Worm (Caenorhabditis elegans) whole organism, young adult: ENCODE data around the gene D2096.9.

Experiments
- B0019.2 ChIP-seq: fragments of 200-800 bp; sonication (Bioruptor generic); conservative IDR thresholded peaks from 2 replicates; pipeline ENCODE4 v1.3.6; 2022; ENCODE audit warnings: missing genetic modification reagents, missing genetic modification characterization, missing compliant biosample characterization
- B0261.1 ChIP-seq: sonication (generic microtip); optimal IDR thresholded peaks from 2 replicates; lab custom pipeline; 2016; ENCODE audit warnings: mild to moderate bottlenecking, missing genetic modification characterization, moderate library complexity, missing compliant biosample characterization
- C17E4.6 ChIP-seq: fragments of 200-800 bp; sonication (Bioruptor generic); IDR thresholded peaks from 2 replicates; pipeline ENCODE4 v1.3.6; 2022; ENCODE audit warnings: missing genetic modification reagents, missing genetic modification characterization, missing compliant biosample characterization
- F33H1.4 ChIP-seq: fragments of 200-800 bp; sonication (Bioruptor generic); IDR thresholded peaks from 2 replicates; pipeline ENCODE4 v1.3.6; 2022; ENCODE audit warnings: missing genetic modification reagents, missing genetic modification characterization, missing compliant biosample characterization
- F39B2.1 ChIP-seq: fragments of 200-800 bp; sonication (Bioruptor generic); IDR thresholded peaks from 2 replicates; pipeline ENCODE4 v1.3.6; 2022; ENCODE audit warnings: missing genetic modification reagents, missing genetic modification characterization, missing compliant biosample characterization
- F55B11.4 ChIP-seq: sonication (generic microtip); optimal IDR thresholded peaks from 2 replicates; lab custom pipeline; 2016; ENCODE audit warnings: missing compliant biosample characterization, missing genetic modification characterization, borderline replicate concordance; ENCODE audit not compliant: insufficient read depth
- Y53F4B.3 ChIP-seq: fragments of 200-800 bp; sonication (Bioruptor generic); IDR thresholded peaks from 2 replicates; pipeline ENCODE4 v1.3.6; 2022; ENCODE audit warnings: missing genetic modification reagents, missing genetic modification characterization, missing compliant biosample characterization
- Y53G8AR.9 ChIP-seq: fragments of 200-800 bp; sonication (Bioruptor generic); conservative IDR thresholded peaks from 2 replicates; pipeline ENCODE4 v1.3.6; 2022; ENCODE audit warnings: missing genetic modification reagents, missing genetic modification characterization, missing compliant biosample characterization
- Y56A3A.18 ChIP-seq: fragments of 200-800 bp; sonication (Bioruptor generic); IDR thresholded peaks from 2 replicates; pipeline ENCODE4 v1.3.6; 2022; ENCODE audit warnings: missing genetic modification reagents, missing genetic modification characterization, missing compliant biosample characterization
- Y79H2A.3 ChIP-seq: fragments of 200-800 bp; sonication (Bioruptor generic); conservative IDR thresholded peaks from 2 replicates; pipeline ENCODE4 v1.3.6; 2022; ENCODE audit warnings: missing genetic modification reagents, missing genetic modification characterization, missing compliant biosample characterization
- ZK185.1 ChIP-seq: sonication (generic microtip); optimal IDR thresholded peaks from 2 replicates; lab custom pipeline; 2016; ENCODE audit warnings: mild to moderate bottlenecking, missing genetic modification characterization, missing compliant biosample characterization; ENCODE audit not compliant: poor library complexity, severe bottlenecking
- akir-1 ChIP-seq: fragments of 200-800 bp; sonication (Bioruptor generic); optimal IDR thresholded peaks from 2 replicates; lab custom pipeline; 2018; ENCODE audit warnings: mild to moderate bottlenecking, missing genetic modification characterization, moderate library complexity, missing compliant biosample characterization
- attf-6 ChIP-seq: fragments of 200-800 bp; sonication (Bioruptor generic); IDR thresholded peaks from 2 replicates; pipeline ENCODE4 v1.3.6; 2022; ENCODE audit warnings: missing genetic modification reagents, missing genetic modification characterization, missing compliant biosample characterization
- cebp-1 ChIP-seq, 2 experiments: fragments of 200-800 bp in 1 of 2; sonication (Bioruptor generic) in 1 of 2; sonication (generic microtip) in 1 of 2; IDR thresholded peaks in 1 of 2; optimal IDR thresholded peaks in 1 of 2; 2 replicates each; pipeline versions ENCODE4 v1.3.6 to Lab custom; 2017 to 2022; ENCODE audit warnings: missing compliant biosample characterization in 2 of 2, missing genetic modification characterization in 2 of 2, mild to moderate bottlenecking in 1 of 2, missing genetic modification reagents in 1 of 2, moderate library complexity in 1 of 2
- ceh-100 ChIP-seq: fragments of 200-800 bp; sonication (Bioruptor generic); IDR thresholded peaks from 2 replicates; pipeline ENCODE4 v1.3.6; 2022; ENCODE audit warnings: missing genetic modification reagents, missing genetic modification characterization, missing compliant biosample characterization
- die-1 ChIP-seq: sonication (generic microtip); optimal IDR thresholded peaks from 2 replicates; lab custom pipeline; 2016; ENCODE audit warnings: missing genotype, mild to moderate bottlenecking, missing genetic modification characterization, missing compliant biosample characterization
- dox-1 ChIP-seq: fragments of 200-800 bp; sonication (Bioruptor generic); IDR thresholded peaks from 2 replicates; pipeline ENCODE4 v1.3.6; 2022; ENCODE audit warnings: missing genetic modification reagents, missing genetic modification characterization, missing compliant biosample characterization
- egl-44 ChIP-seq: fragments of 200-800 bp; sonication (Bioruptor generic); IDR thresholded peaks from 2 replicates; pipeline ENCODE4 v1.3.6; 2022; ENCODE audit warnings: missing genetic modification reagents, missing genetic modification characterization, missing compliant biosample characterization
- fkh-3 ChIP-seq: sonication (generic microtip); optimal IDR thresholded peaks from 2 replicates; lab custom pipeline; 2016; ENCODE audit warnings: mild to moderate bottlenecking, missing genetic modification characterization, missing compliant biosample characterization
- hmg-20 ChIP-seq: fragments of 200-800 bp; sonication (Bioruptor generic); IDR thresholded peaks from 2 replicates; pipeline ENCODE4 v1.3.6; 2022; ENCODE audit warnings: missing genetic modification reagents, missing genetic modification characterization, missing compliant biosample characterization
- hrde-1 ChIP-seq: sonication (generic microtip); optimal IDR thresholded peaks from 2 replicates; lab custom pipeline; 2016; ENCODE audit warnings: missing genetic modification characterization, mild to moderate bottlenecking, missing compliant biosample characterization, moderate library complexity, missing genotype, missing genetic modification reagents, borderline replicate concordance
- let-607 ChIP-seq, 2 experiments: fragments of 200-800 bp in 1 of 2; sonication (Bioruptor generic) in 1 of 2; sonication (generic microtip) in 1 of 2; optimal IDR thresholded peaks; 2 replicates each; lab custom pipeline; 2016 to 2018; ENCODE audit warnings: mild to moderate bottlenecking in 2 of 2, missing compliant biosample characterization in 2 of 2, missing genetic modification characterization in 2 of 2, moderate library complexity in 2 of 2, missing genotype in 1 of 2
- lsl-1 ChIP-seq: fragments of 200-800 bp; sonication (Bioruptor generic); optimal IDR thresholded peaks from 2 replicates; lab custom pipeline; 2018; ENCODE audit warnings: mild to moderate bottlenecking, missing genetic modification characterization, moderate library complexity, missing compliant biosample characterization
- madf-3 ChIP-seq: fragments of 200-800 bp; sonication (Bioruptor generic); IDR thresholded peaks from 2 replicates; pipeline ENCODE4 v1.3.6; 2022; ENCODE audit warnings: missing genetic modification reagents, missing genetic modification characterization, missing compliant biosample characterization
- madf-8 ChIP-seq: fragments of 200-800 bp; sonication (Bioruptor generic); conservative IDR thresholded peaks from 2 replicates; pipeline ENCODE4 v1.3.6; 2022; ENCODE audit warnings: missing genetic modification reagents, missing genetic modification characterization, missing compliant biosample characterization
- mcd-1 ChIP-seq: fragments of 200-800 bp; sonication (Bioruptor generic); IDR thresholded peaks from 2 replicates; pipeline ENCODE4 v1.3.6; 2022; ENCODE audit warnings: missing genetic modification reagents, missing genetic modification characterization, missing compliant biosample characterization
- nfyb-1 ChIP-seq: fragments of 200-800 bp; sonication (Bioruptor generic); IDR thresholded peaks from 2 replicates; pipeline ENCODE4 v1.3.6; 2022; ENCODE audit warnings: missing genetic modification reagents, missing genetic modification characterization, missing compliant biosample characterization
- nhr-80 ChIP-seq: sonication (generic microtip); optimal IDR thresholded peaks from 2 replicates; lab custom pipeline; 2016; ENCODE audit warnings: missing genetic modification characterization, missing compliant biosample characterization
- nhr-90 ChIP-seq: sonication (generic microtip); optimal IDR thresholded peaks from 2 replicates; lab custom pipeline; 2016; ENCODE audit warnings: missing genotype, mild to moderate bottlenecking, missing genetic modification characterization, missing compliant biosample characterization
- rcor-1 ChIP-seq: fragments of 200-800 bp; sonication (Bioruptor generic); IDR thresholded peaks from 2 replicates; pipeline ENCODE4 v1.3.6; 2022; ENCODE audit warnings: missing genetic modification reagents, missing genetic modification characterization, missing compliant biosample characterization
- sdz-38 ChIP-seq: sonication (generic microtip); optimal IDR thresholded peaks from 2 replicates; lab custom pipeline; 2016; ENCODE audit warnings: missing genotype, missing genetic modification characterization, missing compliant biosample characterization
- sea-2 ChIP-seq: fragments of 200-800 bp; sonication (Bioruptor generic); IDR thresholded peaks from 2 replicates; pipeline ENCODE4 v1.3.6; 2022; ENCODE audit warnings: missing genetic modification characterization, missing compliant biosample characterization
- snpc-1.1 ChIP-seq: sonication (generic microtip); optimal IDR thresholded peaks from 2 replicates; lab custom pipeline; 2017; ENCODE audit warnings: missing genetic modification characterization, mild to moderate bottlenecking, missing compliant biosample characterization, antibody characterized with exemption, moderate library complexity, missing genotype, missing genetic modification reagents; ENCODE audit not compliant: insufficient read depth
- somi-1 ChIP-seq: fragments of 200-800 bp; sonication (Bioruptor generic); optimal IDR thresholded peaks from 2 replicates; lab custom pipeline; 2018; ENCODE audit warnings: mild to moderate bottlenecking, missing genetic modification characterization, missing compliant biosample characterization
- tbx-9 ChIP-seq: sonication (generic microtip); optimal IDR thresholded peaks from 2 replicates; lab custom pipeline; 2016; ENCODE audit warnings: borderline replicate concordance, missing genetic modification characterization, inconsistent platforms, missing compliant biosample characterization
- unc-130 ChIP-seq: sonication (generic microtip); optimal IDR thresholded peaks from 2 replicates; lab custom pipeline; 2016; ENCODE audit warnings: missing genetic modification reagents, missing genetic modification characterization, missing compliant biosample characterization
- xnd-1 ChIP-seq: sonication (generic microtip); optimal IDR thresholded peaks from 2 replicates; lab custom pipeline; 2016; ENCODE audit warnings: missing genotype, missing genetic modification reagents, missing genetic modification characterization, missing compliant biosample characterization
- zim-3 ChIP-seq: sonication (generic microtip); optimal IDR thresholded peaks from 2 replicates; lab custom pipeline; 2017; ENCODE audit warnings: mild to moderate bottlenecking, missing genetic modification characterization, moderate library complexity, missing compliant biosample characterization
- ztf-22 ChIP-seq: fragments of 200-800 bp; sonication (Bioruptor generic); optimal IDR thresholded peaks from 2 replicates; lab custom pipeline; 2018; ENCODE audit warnings: mild to moderate bottlenecking, missing genetic modification characterization, moderate library complexity, missing compliant biosample characterization
- ztf-25 ChIP-seq: fragments of 200-800 bp; sonication (Bioruptor generic); IDR thresholded peaks from 2 replicates; pipeline ENCODE4 v1.3.6; 2022; ENCODE audit warnings: missing genetic modification reagents, missing genetic modification characterization, missing compliant biosample characterization
- ztf-26 ChIP-seq: sonication (generic microtip); optimal IDR thresholded peaks from 2 replicates; lab custom pipeline; 2017; ENCODE audit warnings: missing genetic modification characterization, missing compliant biosample characterization
- ztf-28 ChIP-seq: fragments of 200-800 bp; sonication (Bioruptor generic); IDR thresholded peaks from 2 replicates; pipeline ENCODE4 v1.3.6; 2022; ENCODE audit warnings: missing genetic modification reagents, missing genetic modification characterization, missing compliant biosample characterization
- ztf-6 ChIP-seq: fragments of 200-800 bp; sonication (Bioruptor generic); IDR thresholded peaks from 2 replicates; pipeline ENCODE4 v1.3.6; 2022; ENCODE audit warnings: missing genetic modification reagents, missing genetic modification characterization, missing compliant biosample characterization

Gene D2096.9

DNA sequence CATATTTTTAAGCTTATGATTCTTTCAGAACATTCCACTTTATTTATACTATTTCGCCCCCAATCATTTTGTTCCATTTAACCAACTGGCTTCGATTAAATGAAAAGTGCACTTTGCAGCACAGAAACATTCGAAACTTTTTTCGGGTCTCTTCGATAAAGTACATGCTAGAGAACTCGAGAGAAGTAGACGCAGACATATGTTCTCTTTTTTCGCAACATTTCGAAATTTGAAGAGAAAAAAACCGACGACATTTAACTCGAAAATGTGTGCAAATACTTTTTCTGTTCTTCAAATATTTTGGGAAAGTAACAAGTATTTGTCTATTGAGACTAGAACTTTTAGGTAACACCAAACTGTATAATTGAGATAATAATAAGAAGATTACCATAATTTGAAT is 5.7 kb downstream of the D2096.9 start:
- TF ChIP-seq nhr-80 (tag; lab: Kevin White, UChicago) (peak; percentile 26), C17E4.6 (GFP tag; lab: Robert Waterston, UW) (no peak), rcor-1 (GFP tag; lab: Robert Waterston, UW) (no peak), cebp-1 (GFP tag; IDR thresholded peaks at IDR 0.05; lab: Robert Waterston, UW) (no peak; the same call in 1 of the 2 replicates), cebp-1 (tag; optimal IDR thresholded peaks at IDR 0.05; lab: Kevin White, UChicago) (peak; percentile 68), ceh-100 (no peak), unc-130 (GFP tag; lab: Kevin White, UChicago) (no peak), nfyb-1 (GFP tag; lab: Robert Waterston, UW) (no peak)
- TF ChIP-seq, all 124 proteins: peak for 2

DNA sequence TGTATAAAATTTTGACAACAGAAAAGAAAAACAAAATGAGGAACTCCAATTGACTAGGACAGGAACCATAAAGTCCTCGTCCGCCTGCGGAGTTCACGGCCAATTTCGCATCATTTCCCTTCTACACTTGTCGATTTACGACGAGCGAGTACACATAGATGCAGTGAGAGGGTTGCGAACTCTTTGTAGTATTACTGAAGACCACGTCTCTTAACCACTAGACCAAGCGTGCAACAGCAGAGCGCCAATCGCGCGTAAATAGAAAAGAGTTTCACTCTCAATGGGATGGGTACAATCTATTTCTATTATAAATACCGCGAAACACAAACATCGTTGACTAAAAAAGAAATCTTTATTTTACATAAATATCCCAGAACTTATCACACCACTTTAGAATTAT is 7.2 kb downstream of the D2096.9 start:
- TF ChIP-seq Y53F4B.3 (GFP tag; lab: Robert Waterston, UW) (peak; percentile 20; the same call in 1 of the 2 replicates), somi-1 (GFP tag; lab: Kevin White, UChicago) (peak; percentile 55), ztf-6 (GFP tag; lab: Robert Waterston, UW) (0 out of 2 replicates have a peak, but pooled peaks have one; percentile 48), let-607 (tag; optimal IDR thresholded peaks at IDR 0.05; lab: Kevin White, UChicago) (peak in 1 of 2 experiments; percentile 50), madf-3 (no peak), B0261.1 (tag; lab: Kevin White, UChicago) (peak; percentile 77), sdz-38 (tag; lab: Kevin White, UChicago) (no peak), mcd-1 (peak; percentile 59; the same call in 1 of the 2 replicates), F39B2.1 (no peak), ZK185.1 (tag; lab: Kevin White, UChicago) (peak; percentile 85), F33H1.4 (GFP tag; lab: Robert Waterston, UW) (peak; percentile 59), attf-6 (GFP tag; lab: Robert Waterston, UW) (0 out of 2 replicates have a peak, but pooled peaks have one; percentile 16), C17E4.6 (GFP tag; lab: Robert Waterston, UW) (peak; percentile 43; the same call in 1 of the 2 replicates), nhr-90 (tag; lab: Kevin White, UChicago) (peak; percentile 82), rcor-1 (GFP tag; lab: Robert Waterston, UW) (peak; percentile 71), unc-130 (GFP tag; lab: Kevin White, UChicago) (peak; percentile 85), hmg-20 (GFP tag; lab: Robert Waterston, UW) (0 out of 2 replicates have a peak, but pooled peaks have one; percentile 37), Y53G8AR.9 (peak; percentile 80), lsl-1 (GFP tag; lab: Kevin White, UChicago) (peak; percentile 44), fkh-3 (tag; lab: Kevin White, UChicago) (no peak), F55B11.4 (tag; lab: Kevin White, UChicago) (no peak), ztf-22 (GFP tag; lab: Kevin White, UChicago) (no peak), Y56A3A.18 (GFP tag; lab: Robert Waterston, UW) (0 out of 2 replicates have a peak, but pooled peaks have one; percentile 35), akir-1 (GFP tag; lab: Kevin White, UChicago) (no peak), zim-3 (tag; lab: Kevin White, UChicago) (peak; percentile 75), xnd-1 (tag; lab: Kevin White, UChicago) (no peak), Y79H2A.3 (GFP tag; lab: Robert Waterston, UW) (0 out of 2 replicates have a peak, but pooled peaks have one; percentile 54), die-1 (tag; lab: Kevin White, UChicago) (peak; percentile 90), sea-2 (no peak), ztf-28 (no peak), tbx-9 (no peak), ztf-25 (GFP tag; lab: Robert Waterston, UW) (peak; percentile 44; the same call in 1 of the 2 replicates), madf-8 (GFP tag; lab: Robert Waterston, UW) (0 out of 2 replicates have a peak, but pooled peaks have one; percentile 25), hrde-1 (tag; lab: Kevin White, UChicago) (peak; percentile 78), B0019.2 (GFP tag; lab: Robert Waterston, UW) (no peak; the same call in 1 of the 2 replicates), dox-1 (GFP tag; lab: Robert Waterston, UW) (peak; percentile 82), cebp-1 (GFP tag; IDR thresholded peaks at IDR 0.05; lab: Robert Waterston, UW) (0 out of 2 replicates have a peak, but pooled peaks have one; percentile 9), cebp-1 (tag; optimal IDR thresholded peaks at IDR 0.05; lab: Kevin White, UChicago) (peak; percentile 70), egl-44 (GFP tag; lab: Robert Waterston, UW) (peak; percentile 67; the same call in 1 of the 2 replicates), ztf-26 (tag; lab: Kevin White, UChicago) (peak; percentile 42), snpc-1.1 (tag; lab: Kevin White, UChicago) (peak; percentile 46)
